Worm (Caenorhabditis elegans) whole organism, young adult: ENCODE data around the gene F44G4.1.

Source experiments
- C06A6.2 ChIP-seq: fragments of 200-800 bp; sonication (Bioruptor generic); conservative IDR thresholded peaks from 2 replicates; pipeline ENCODE4 v1.3.6; 2022; ENCODE audit warnings: missing genetic modification characterization, missing compliant biosample characterization
- T26A5.8 ChIP-seq: sonication (generic microtip); optimal IDR thresholded peaks from 2 replicates; lab custom pipeline; 2016; ENCODE audit warnings: missing genetic modification characterization, missing compliant biosample characterization
- akir-1 ChIP-seq: fragments of 200-800 bp; sonication (Bioruptor generic); optimal IDR thresholded peaks from 2 replicates; lab custom pipeline; 2018; ENCODE audit warnings: mild to moderate bottlenecking, missing genetic modification characterization, moderate library complexity, missing compliant biosample characterization
- ceh-79 ChIP-seq: sonication (generic microtip); optimal IDR thresholded peaks from 2 replicates; lab custom pipeline; 2017; ENCODE audit warnings: mild to moderate bottlenecking, missing genetic modification characterization, missing compliant biosample characterization
- let-526 ChIP-seq: fragments of 200-800 bp; sonication (Bioruptor generic); IDR thresholded peaks from 2 replicates; pipeline ENCODE4 v1.3.6; 2022; ENCODE audit warnings: missing genetic modification reagents, missing genetic modification characterization, missing compliant biosample characterization
- lin-26 ChIP-seq: fragments of 200-800 bp; sonication (Bioruptor generic); IDR thresholded peaks from 2 replicates; pipeline ENCODE4 v1.3.6; 2022; ENCODE audit warnings: missing genetic modification reagents, missing genetic modification characterization, missing compliant biosample characterization
- nhr-179 ChIP-seq: sonication (generic microtip); optimal IDR thresholded peaks from 2 replicates; lab custom pipeline; 2016; ENCODE audit warnings: mild to moderate bottlenecking, missing genetic modification characterization, missing compliant biosample characterization
- sea-2 ChIP-seq: fragments of 200-800 bp; sonication (Bioruptor generic); IDR thresholded peaks from 2 replicates; pipeline ENCODE4 v1.3.6; 2022; ENCODE audit warnings: missing genetic modification characterization, missing compliant biosample characterization
- snpc-4 ChIP-seq, 5 experiments: fragments of 150-350 bp in 1 of 5; sonication (generic microtip) in 4 of 5; optimal IDR thresholded peaks; 2 replicates each; lab custom pipeline; 2014 to 2018; ENCODE audit warnings: missing genetic modification characterization in 5 of 5, missing biosample characterization in 3 of 5, antibody characterized with exemption in 2 of 5, mild to moderate bottlenecking in 2 of 5, missing compliant biosample characterization in 2 of 5, missing genotype in 2 of 5, moderate library complexity in 2 of 5, missing genetic modification reagents in 1 of 5
- sptf-2 ChIP-seq: fragments of 200-800 bp; sonication (Bioruptor generic); optimal IDR thresholded peaks from 2 replicates; lab custom pipeline; 2018; ENCODE audit warnings: mild to moderate bottlenecking, missing genetic modification characterization, missing compliant biosample characterization
- unc-130 ChIP-seq: sonication (generic microtip); optimal IDR thresholded peaks from 2 replicates; lab custom pipeline; 2016; ENCODE audit warnings: missing genetic modification reagents, missing genetic modification characterization, missing compliant biosample characterization
- unc-62 ChIP-seq: fragments of 150-350 bp; optimal IDR thresholded peaks from 2 replicates; lab custom pipeline; 2014; ENCODE audit warnings: missing biosample characterization, missing genetic modification reagents, missing genetic modification characterization

ce11 chrII:9028096-9028495, 33.7 kb downstream of the F44G4.1 start:
- TF ChIP-seq let-526 (GFP tag; lab: Robert Waterston, UW) (no peak), akir-1 (no peak), ceh-79 (tag; lab: Kevin White, UChicago) (no peak), sptf-2 (GFP tag; lab: Kevin White, UChicago) (no peak), T26A5.8 (tag; lab: Kevin White, UChicago) (no peak), nhr-179 (no peak), unc-62 (GFP tag; lab: Kevin White, UChicago) (no peak), unc-130 (GFP tag; lab: Kevin White, UChicago) (no peak), lin-26 (GFP tag; lab: Robert Waterston, UW) (no peak), C06A6.2 (GFP tag; lab: Robert Waterston, UW) (no peak), snpc-4 (GFP tag; optimal IDR thresholded peaks at IDR 0.05; lab: Kevin White, UChicago) (no peak), snpc-4 (tag; optimal IDR thresholded peaks at IDR 0.05; lab: Kevin White, UChicago) (no peak), sea-2 (no peak)
